Worm (Caenorhabditis elegans) whole organism, early embryonic: Measurements from ENCODE around the gene lrch-1.

Source experiments
- B0310.2 ChIP-seq: sonication (generic microtip); optimal IDR thresholded peaks from 2 replicates; lab custom pipeline; 2016; ENCODE audit warnings: mild to moderate bottlenecking, missing genetic modification characterization, missing compliant biosample characterization
- F13C5.2 ChIP-seq: sonication (generic microtip); optimal IDR thresholded peaks from 2 replicates; lab custom pipeline; 2017; ENCODE audit warnings: mild to moderate bottlenecking, missing genetic modification characterization, inconsistent platforms, missing compliant biosample characterization
- aly-1 ChIP-seq: sonication (generic microtip); optimal IDR thresholded peaks from 2 replicates; lab custom pipeline; 2016; ENCODE audit warnings: missing genetic modification characterization, missing compliant biosample characterization
- ama-1 ChIP-seq: fragments of 150-350 bp; optimal IDR thresholded peaks from 2 replicates; lab custom pipeline; 2014
- ceh-13 ChIP-seq: fragments of 200-800 bp; sonication (Bioruptor generic); optimal IDR thresholded peaks from 2 replicates; lab custom pipeline; 2018; ENCODE audit warnings: mild to moderate bottlenecking, missing genetic modification characterization, missing compliant biosample characterization
- ceh-36 ChIP-seq: sonication (generic microtip); optimal IDR thresholded peaks from 2 replicates; lab custom pipeline; 2016; ENCODE audit warnings: missing genetic modification characterization, inconsistent platforms, missing compliant biosample characterization
- ets-7 ChIP-seq: sonication (generic microtip); optimal IDR thresholded peaks from 2 replicates; lab custom pipeline; 2016; ENCODE audit warnings: missing genotype, missing genetic modification characterization, missing compliant biosample characterization
- flt-1 ChIP-seq: fragments of 200-800 bp; sonication (Bioruptor generic); IDR thresholded peaks from 2 replicates; pipeline ENCODE4 v1.3.6; 2022; ENCODE audit warnings: missing genetic modification characterization, missing compliant biosample characterization
- hmbx-1 ChIP-seq: sonication (generic microtip); optimal IDR thresholded peaks from 2 replicates; lab custom pipeline; 2016; ENCODE audit warnings: mild to moderate bottlenecking, missing genetic modification characterization, missing compliant biosample characterization
- hmg-4 ChIP-seq: fragments of 200-800 bp; sonication (Bioruptor generic); optimal IDR thresholded peaks from 2 replicates; lab custom pipeline; 2018; ENCODE audit warnings: mild to moderate bottlenecking, missing genetic modification characterization, missing compliant biosample characterization
- hnd-1 ChIP-seq: sonication (generic microtip); optimal IDR thresholded peaks from 2 replicates; lab custom pipeline; 2016; ENCODE audit warnings: missing genetic modification characterization, missing compliant biosample characterization
- pes-1 ChIP-seq: fragments of 200-800 bp; sonication (Bioruptor generic); IDR thresholded peaks from 2 replicates; pipeline ENCODE4 v1.3.6; 2022; ENCODE audit warnings: missing genetic modification reagents, missing genetic modification characterization, missing compliant biosample characterization
- scrt-1 ChIP-seq: fragments of 200-800 bp; sonication (Bioruptor generic); IDR thresholded peaks from 2 replicates; pipeline ENCODE4 v1.3.6; 2022; ENCODE audit warnings: missing genetic modification characterization, missing compliant biosample characterization
- sea-1 ChIP-seq: fragments of 200-800 bp; sonication (Bioruptor generic); conservative IDR thresholded peaks from 2 replicates; pipeline ENCODE4 v1.3.6; 2022; ENCODE audit warnings: missing genetic modification characterization, missing compliant biosample characterization
- tbx-11 ChIP-seq: fragments of 200-800 bp; sonication (Bioruptor generic); IDR thresholded peaks from 2 replicates; pipeline ENCODE4 v1.3.6; 2022; ENCODE audit warnings: missing genetic modification characterization, missing compliant biosample characterization
- tbx-37 ChIP-seq: fragments of 200-800 bp; sonication (Bioruptor generic); conservative IDR thresholded peaks from 2 replicates; pipeline ENCODE4 v1.3.6; 2022; ENCODE audit warnings: missing genetic modification reagents, missing genetic modification characterization, missing compliant biosample characterization
- tra-4 ChIP-seq: sonication (generic microtip); optimal IDR thresholded peaks from 2 replicates; lab custom pipeline; 2017; ENCODE audit warnings: missing genetic modification characterization, missing compliant biosample characterization

Gene lrch-1

DNA sequence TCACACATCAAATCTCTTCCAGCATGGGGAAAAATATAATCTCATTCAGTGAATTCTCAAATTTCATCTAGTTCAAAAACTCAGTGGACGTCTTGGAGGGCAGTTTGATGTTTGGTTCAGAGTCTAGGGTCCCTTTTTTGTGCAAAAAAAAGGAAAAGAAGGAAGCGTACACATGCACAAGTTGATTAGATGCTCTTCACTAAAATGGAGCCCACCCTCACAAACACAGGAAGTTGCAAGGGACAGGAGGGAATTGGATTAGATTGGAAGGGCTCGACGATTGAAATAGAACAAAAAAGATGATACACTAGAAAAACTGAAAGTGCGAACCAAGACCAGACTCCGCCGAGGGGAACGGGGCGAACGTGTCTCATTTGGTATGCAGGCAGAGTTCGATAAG is 34.4 kb upstream of the lrch-1 start:
- TF ChIP-seq ceh-36 (tag; lab: Kevin White, UChicago) (no peak), ceh-13 (GFP tag; lab: Kevin White, UChicago) (no peak), hmg-4 (GFP tag; lab: Kevin White, UChicago) (no peak), hmbx-1 (no peak), hnd-1 (tag; lab: Kevin White, UChicago) (no peak), scrt-1 (GFP tag; lab: Robert Waterston, UW) (no peak), sea-1 (GFP tag; lab: Robert Waterston, UW) (no peak)

DNA sequence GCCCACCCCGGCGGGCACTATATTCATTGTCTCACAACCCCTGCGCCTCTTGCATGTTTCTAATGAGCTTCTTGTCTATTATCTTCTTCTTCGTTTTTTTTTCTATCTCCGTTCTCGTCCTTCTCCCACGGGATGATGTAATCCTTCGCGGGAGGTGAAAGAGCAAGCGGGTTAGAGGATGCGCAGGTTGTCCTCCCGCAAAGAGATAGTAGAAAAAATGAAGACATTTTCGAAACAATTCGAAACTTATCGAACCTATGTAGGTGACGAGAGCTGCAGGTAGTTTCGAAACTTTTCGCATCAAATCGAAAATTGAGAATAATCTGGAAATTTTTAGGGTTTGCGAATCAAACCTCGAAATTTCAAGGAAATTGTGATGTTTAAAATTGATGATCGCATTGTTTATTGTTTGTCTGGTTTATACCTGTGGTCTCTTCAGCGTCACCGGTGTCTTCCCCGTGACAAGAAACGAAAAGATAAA is 33.9 kb upstream of the lrch-1 start:
- TF ChIP-seq hnd-1 (tag; lab: Kevin White, UChicago) (no peak), B0310.2 (tag; lab: Kevin White, UChicago) (no peak), hmg-4 (GFP tag; lab: Kevin White, UChicago) (no peak), tra-4 (tag; lab: Kevin White, UChicago) (no peak), tbx-11 (GFP tag; lab: Robert Waterston, UW) (no peak), ets-7 (no peak), aly-1 (tag; lab: Kevin White, UChicago) (no peak), F13C5.2 (tag; lab: Kevin White, UChicago) (no peak), ceh-13 (GFP tag; lab: Kevin White, UChicago) (no peak), ceh-36 (tag; lab: Kevin White, UChicago) (no peak), scrt-1 (GFP tag; lab: Robert Waterston, UW) (no peak), hmbx-1 (no peak), ama-1 (lab: Kevin White, UChicago) (no peak), pes-1 (GFP tag; lab: Robert Waterston, UW) (no peak)

DNA sequence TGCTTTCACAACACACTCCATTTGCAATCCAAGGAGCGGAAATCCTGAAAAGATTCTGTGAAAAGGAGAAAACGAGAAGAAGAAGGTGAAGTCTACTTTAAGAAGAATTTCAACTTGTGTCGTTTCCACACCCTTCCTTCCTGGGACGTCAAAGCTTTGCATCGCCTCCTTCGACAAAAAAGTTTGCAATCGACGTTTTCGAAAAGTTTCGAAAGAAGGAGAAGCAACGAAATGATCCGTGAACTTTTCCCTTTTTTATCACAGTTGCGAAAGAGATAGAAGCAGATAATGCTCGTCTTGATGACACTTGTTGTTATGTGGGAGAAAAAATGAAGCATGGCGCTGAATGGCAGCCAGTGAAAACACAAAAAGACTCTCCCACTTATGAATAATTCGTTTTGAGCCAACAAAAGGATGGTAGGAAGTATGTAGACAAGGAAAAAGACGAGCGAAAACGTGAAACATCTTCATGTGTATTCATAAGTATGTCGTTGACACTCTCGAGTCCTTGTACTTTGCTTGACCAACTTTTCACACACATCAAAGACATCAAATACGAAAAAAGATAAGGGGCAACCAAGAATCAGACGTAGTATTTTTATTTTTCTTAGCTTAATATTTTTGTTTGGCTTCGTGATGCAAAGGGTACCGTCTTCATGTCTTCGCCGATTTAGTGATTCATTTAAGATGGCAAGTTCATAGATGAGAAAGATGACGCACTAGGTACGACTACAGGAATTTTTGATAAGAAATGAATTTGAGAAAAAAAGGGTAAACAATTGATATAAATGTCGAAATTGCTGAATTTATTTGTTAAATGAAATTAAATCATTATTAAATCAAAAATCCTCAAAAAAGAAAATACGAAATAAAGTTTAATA is 32.6 kb upstream of the lrch-1 start:
- no peak for TF ChIP-seq flt-1 (GFP tag; lab: Robert Waterston, UW)
- no peak for TF ChIP-seq pes-1 (GFP tag; lab: Robert Waterston, UW)
- TF ChIP-seq F13C5.2 (tag; lab: Kevin White, UChicago) = no peak
- TF ChIP-seq tbx-37 = no peak
- TF ChIP-seq scrt-1 (GFP tag; lab: Robert Waterston, UW) = no peak
- no peak for TF ChIP-seq sea-1 (GFP tag; lab: Robert Waterston, UW)
- TF ChIP-seq aly-1 (tag; lab: Kevin White, UChicago) = no peak
- TF ChIP-seq hnd-1 (tag; lab: Kevin White, UChicago) = no peak
- no peak for TF ChIP-seq tbx-11 (GFP tag; lab: Robert Waterston, UW)
- TF ChIP-seq ets-7 = no peak
- no peak for TF ChIP-seq hmg-4 (GFP tag; lab: Kevin White, UChicago)
- TF ChIP-seq ama-1 (lab: Kevin White, UChicago) = no peak

DNA sequence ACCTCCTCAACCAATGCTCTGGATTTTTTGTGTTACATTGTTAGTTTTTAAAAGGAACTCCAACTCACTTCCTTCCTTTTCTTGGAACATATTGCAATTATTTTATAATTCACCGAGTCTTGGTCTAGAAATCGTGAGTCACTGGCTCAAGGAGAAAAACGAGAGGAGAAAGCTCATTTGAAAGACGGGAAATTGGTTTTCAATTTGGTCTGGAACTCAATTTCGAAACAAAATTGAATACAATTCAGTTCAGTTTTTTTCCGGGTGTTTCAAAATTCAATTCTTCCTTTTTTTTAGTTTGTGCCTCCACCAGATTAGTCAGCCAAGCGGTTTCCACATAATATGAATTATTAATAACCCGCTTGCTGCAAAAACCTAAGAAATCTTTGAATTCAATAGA is 31.4 kb upstream of the lrch-1 start:
- TF ChIP-seq scrt-1 (GFP tag; lab: Robert Waterston, UW) = no peak
- no peak for TF ChIP-seq B0310.2 (tag; lab: Kevin White, UChicago)
- TF ChIP-seq tra-4 (tag; lab: Kevin White, UChicago) = no peak
- no peak for TF ChIP-seq tbx-37
- TF ChIP-seq ceh-36 (tag; lab: Kevin White, UChicago) = no peak
- TF ChIP-seq sea-1 (GFP tag; lab: Robert Waterston, UW) = no peak
- TF ChIP-seq hnd-1 (tag; lab: Kevin White, UChicago) = no peak
- TF ChIP-seq ceh-13 (GFP tag; lab: Kevin White, UChicago) = no peak
- TF ChIP-seq ets-7 = no peak
- no peak for TF ChIP-seq tbx-11 (GFP tag; lab: Robert Waterston, UW)
- TF ChIP-seq ama-1 (lab: Kevin White, UChicago) = no peak
- no peak for TF ChIP-seq F13C5.2 (tag; lab: Kevin White, UChicago)
- no peak for TF ChIP-seq hmg-4 (GFP tag; lab: Kevin White, UChicago)
- TF ChIP-seq flt-1 (GFP tag; lab: Robert Waterston, UW) = no peak
- TF ChIP-seq pes-1 (GFP tag; lab: Robert Waterston, UW) = no peak
- no peak for TF ChIP-seq aly-1 (tag; lab: Kevin White, UChicago)
- no peak for TF ChIP-seq hmbx-1

- TF ChIP-seq ceh-13 (GFP tag; lab: Kevin White, UChicago) (no peak), tbx-37 (no peak), ceh-36 (tag; lab: Kevin White, UChicago) (no peak), hnd-1 (tag; lab: Kevin White, UChicago) (no peak), flt-1 (GFP tag; lab: Robert Waterston, UW) (no peak), sea-1 (GFP tag; lab: Robert Waterston, UW) (no peak), F13C5.2 (tag; lab: Kevin White, UChicago) (no peak), hmg-4 (GFP tag; lab: Kevin White, UChicago) (no peak), B0310.2 (tag; lab: Kevin White, UChicago) (no peak), ama-1 (lab: Kevin White, UChicago) (no peak)
These were observed 30.6 kb upstream of the lrch-1 start for ce11 chrX:6247013-6247412.

DNA sequence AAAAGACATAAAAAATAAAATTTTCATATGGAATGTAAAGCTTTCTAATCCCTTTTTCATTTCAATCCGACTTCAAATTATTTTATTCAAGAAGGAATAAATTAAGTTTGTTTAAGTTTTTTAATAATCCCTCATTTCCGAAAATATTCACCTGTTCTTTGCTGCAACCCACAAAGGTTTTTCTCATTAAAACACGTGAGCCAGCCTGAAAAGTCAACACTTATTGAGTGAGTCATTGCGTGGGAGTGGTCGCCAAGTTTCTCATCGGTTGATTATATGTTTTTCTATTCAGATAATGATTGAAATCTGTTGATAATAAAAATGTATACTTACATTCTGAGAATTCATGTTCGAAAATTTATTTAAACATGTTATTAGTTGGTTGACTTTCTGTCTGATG is 29.0 kb upstream of the lrch-1 start:
- TF ChIP-seq hmg-4 (GFP tag; lab: Kevin White, UChicago) (no peak), aly-1 (tag; lab: Kevin White, UChicago) (no peak), ama-1 (lab: Kevin White, UChicago) (no peak), scrt-1 (GFP tag; lab: Robert Waterston, UW) (no peak), hnd-1 (tag; lab: Kevin White, UChicago) (no peak), F13C5.2 (tag; lab: Kevin White, UChicago) (no peak), sea-1 (GFP tag; lab: Robert Waterston, UW) (no peak), B0310.2 (tag; lab: Kevin White, UChicago) (no peak), flt-1 (GFP tag; lab: Robert Waterston, UW) (no peak), tbx-11 (GFP tag; lab: Robert Waterston, UW) (no peak), ceh-13 (GFP tag; lab: Kevin White, UChicago) (no peak), tbx-37 (no peak), ets-7 (no peak), tra-4 (tag; lab: Kevin White, UChicago) (no peak), hmbx-1 (no peak)
